Fruit fly (Drosophila melanogaster): ENCODE measurements around the gene CG18249.
A peak's percentile ranks its signal among the peaks of the same experiment; 100 is the strongest.

The CG18249 gene

DNA sequence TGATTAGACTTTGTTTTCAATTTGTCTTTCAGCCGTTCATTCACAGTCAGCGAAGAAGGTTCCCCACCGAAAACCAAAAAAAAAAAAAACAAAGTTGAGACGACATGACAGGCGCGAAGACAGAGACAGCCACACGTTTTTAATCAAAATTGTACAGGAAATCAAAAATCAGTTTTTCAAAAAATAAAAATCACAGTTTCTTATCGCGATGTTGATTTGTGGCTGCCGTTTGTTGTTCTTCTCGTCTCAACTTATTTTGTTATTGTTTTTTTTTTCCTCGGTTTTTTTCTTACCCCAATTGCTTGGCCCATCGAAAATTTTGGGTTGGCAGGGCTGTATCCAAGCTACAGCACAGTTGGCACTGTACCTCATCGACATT lies 12.7 kb upstream of the CG18249 start:
- TF ChIP-seq Ets21C (GFP tag; optimal IDR thresholded peaks at IDR 0.05) (no peak), CG6276 (GFP tag; optimal IDR thresholded peaks at IDR 0.05) (no peak), CG31627 (GFP tag; optimal IDR thresholded peaks at IDR 0.05) (no peak), dsx (GFP tag; optimal IDR thresholded peaks at IDR 0.05; ENCODE audit: poor library complexity, severe bottlenecking) (no peak), CG6854 (GFP tag; optimal IDR thresholded peaks at IDR 0.05) (no peak), Hr4 (GFP tag; optimal IDR thresholded peaks at IDR 0.05) (no peak), eg (GFP tag; IDR thresholded peaks at IDR 0.05) (no peak), achi (GFP tag; optimal IDR thresholded peaks at IDR 0.05) (no peak), CG32006 (GFP tag; optimal IDR thresholded peaks at IDR 0.05) (no peak), ss (GFP tag; optimal IDR thresholded peaks at IDR 0.05) (no peak), Eip75B (GFP tag; optimal IDR thresholded peaks at IDR 0.05) (no peak), spab (GFP tag; optimal IDR thresholded peaks at IDR 0.05) (no peak), CG3032 (tag; optimal IDR thresholded peaks at IDR 0.05) (no peak)

DNA sequence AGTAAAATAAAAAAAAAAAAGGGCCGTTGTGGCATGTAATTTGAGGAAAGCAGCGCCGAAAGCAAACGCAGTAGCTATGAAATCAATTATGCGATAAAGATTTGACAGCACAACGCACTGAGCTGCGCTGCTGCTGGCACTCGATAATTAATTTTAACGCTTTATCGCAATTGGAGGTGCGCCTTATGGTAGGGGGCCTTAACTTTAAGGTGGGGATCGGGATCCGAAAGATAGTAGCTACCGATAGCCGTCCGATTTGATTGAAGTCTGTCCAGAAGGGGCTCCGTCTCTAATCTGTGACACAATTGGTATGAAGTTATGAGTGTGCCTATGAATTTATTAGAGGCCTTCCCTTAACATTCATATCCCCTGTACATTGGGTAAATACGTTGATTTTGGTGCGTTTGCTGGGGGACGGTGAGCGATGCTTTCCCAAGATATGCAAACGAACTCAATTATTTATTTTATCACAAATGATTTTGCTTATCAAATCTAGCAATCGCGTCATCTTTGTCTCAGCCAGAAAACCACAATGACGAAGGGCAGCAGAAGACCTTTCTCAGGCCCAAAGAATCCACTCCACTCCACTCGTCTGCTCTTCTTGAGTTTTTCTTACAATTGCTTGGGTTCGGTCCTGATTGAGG lies 11.4 kb upstream of the CG18249 start:
- peak; percentile 95 for TF ChIP-seq vri (GFP tag; optimal IDR thresholded peaks at IDR 0.05)
- no peak for TF ChIP-seq CG10631 (GFP tag; optimal IDR thresholded peaks at IDR 0.05)

DNA sequence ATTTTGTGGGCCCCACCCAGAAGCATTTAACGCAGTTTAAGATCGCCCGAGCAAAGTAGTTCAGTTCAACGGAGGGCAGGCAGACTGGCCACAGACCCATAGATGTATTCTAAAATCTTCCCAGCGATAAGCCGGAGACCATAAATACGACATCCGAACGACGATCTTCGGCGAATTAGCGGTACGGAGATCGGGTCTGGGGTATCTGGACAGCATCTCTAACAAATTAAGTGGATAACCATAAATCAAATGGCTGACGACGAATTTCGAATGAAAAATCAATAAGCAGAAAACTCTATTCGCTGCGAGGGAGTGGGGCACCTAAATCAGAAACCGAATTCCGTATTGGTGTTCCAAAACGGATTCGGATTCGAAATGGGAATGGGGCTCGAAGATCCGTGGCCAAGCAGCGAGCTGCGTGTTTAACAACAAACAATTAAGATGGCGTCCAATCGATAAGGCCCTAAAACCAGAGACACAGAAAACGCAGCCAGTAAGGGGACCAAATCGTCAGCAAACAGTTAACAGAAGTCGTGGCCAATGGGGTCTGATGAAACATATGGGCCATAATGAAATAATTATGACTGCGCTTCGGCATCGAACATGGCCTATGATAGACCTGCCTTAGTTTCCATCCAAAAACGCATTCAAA lies 9.0 kb upstream of the CG18249 start:
- peak; percentile 22 for TF ChIP-seq svp (GFP tag)
- no peak for TF ChIP-seq vri (GFP tag; optimal IDR thresholded peaks at IDR 0.05)

DNA sequence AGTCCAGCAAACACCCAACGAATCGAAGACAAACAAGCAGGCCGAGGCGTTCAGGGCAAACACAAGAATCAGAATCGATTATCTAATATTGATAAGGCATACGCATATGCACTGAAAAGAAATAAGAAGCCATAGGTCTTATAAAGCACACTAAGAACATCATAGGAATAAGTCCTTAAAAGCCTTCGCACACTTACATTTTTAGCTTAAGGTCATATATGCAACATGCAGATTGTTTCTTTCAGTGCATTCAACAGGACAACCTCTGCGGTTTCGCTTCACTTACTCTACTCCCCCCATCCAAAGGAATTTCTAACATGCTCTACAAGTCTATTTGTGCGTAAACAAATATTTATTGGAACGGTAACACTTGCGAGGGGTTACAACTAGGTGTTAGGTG lies 7.4 kb upstream of the CG18249 start:
- TF ChIP-seq vri (GFP tag; optimal IDR thresholded peaks at IDR 0.05) (no peak), fkh (GFP tag; optimal IDR thresholded peaks at IDR 0.05) (peak; percentile 81)

DNA sequence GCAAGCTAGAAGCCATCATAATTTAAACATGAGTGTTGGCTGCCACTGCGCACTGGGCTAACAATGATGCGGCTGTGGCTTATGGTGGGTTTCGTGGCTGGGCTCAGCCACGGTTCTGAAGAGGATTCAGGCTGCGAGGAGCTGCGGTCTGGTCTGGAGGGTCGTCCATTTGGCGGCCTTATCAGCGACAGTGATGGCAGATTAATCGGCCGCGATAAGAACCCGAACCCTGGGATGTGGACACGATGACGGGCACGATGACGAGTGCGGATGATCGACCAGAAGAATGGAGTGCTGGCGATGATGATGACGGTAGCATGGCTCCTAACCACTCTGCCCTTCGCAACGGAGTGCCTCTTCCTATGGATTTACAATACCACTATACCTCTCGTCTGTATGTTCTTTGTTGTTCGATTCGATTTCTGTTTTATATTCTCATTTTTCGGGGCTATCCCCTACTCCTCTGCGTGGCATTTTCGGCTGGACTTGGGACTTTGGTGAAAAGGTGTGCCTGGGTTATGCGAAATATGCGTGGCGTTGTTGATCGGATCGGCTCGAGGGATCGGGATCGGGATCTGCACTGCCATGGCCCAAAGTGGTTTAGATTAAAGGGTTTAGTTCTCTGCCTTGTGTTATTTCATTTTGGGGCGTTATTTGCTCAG lies 4.3 kb upstream of the CG18249 start:
- TF ChIP-seq svp (GFP tag) (peak; percentile 55), Met (GFP tag; optimal IDR thresholded peaks at IDR 0.05) (no peak), CG6276 (GFP tag; optimal IDR thresholded peaks at IDR 0.05) (no peak)

DNA sequence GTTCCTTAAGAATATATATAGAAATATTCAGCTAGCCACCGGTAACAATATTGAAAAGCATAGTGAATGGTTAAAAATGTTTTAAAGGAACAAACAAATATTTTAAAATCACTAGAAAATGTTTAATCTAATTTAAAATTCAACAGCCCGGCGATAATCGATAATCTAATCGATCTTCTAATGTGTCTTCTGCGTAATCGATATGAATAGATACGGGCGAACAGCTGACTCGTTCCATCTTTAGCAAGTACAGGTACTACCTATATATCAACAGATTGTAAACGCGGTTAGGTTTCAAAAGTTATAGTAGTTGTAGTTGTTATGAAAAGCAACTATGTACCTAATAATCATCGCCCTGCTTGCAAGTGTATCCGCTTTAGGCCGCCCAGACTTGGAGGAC lies 2.2 kb upstream of the CG18249 start, which contains the start of gene CG7800:
CG7800 (plus strand) TSS at position 231 of the 400 bp plus-strand sequence.
- TF ChIP-seq CG15336 (GFP tag; IDR thresholded peaks at IDR 0.05): no peak
- TF ChIP-seq CG6276 (GFP tag; optimal IDR thresholded peaks at IDR 0.05): no peak
- TF ChIP-seq CG8632 (GFP tag; optimal IDR thresholded peaks at IDR 0.05): no peak
- TF ChIP-seq fd59A (GFP tag; optimal IDR thresholded peaks at IDR 0.05): no peak
- TF ChIP-seq CG9139 (GFP tag; optimal IDR thresholded peaks at IDR 0.05): no peak
- no peak for TF ChIP-seq fkh (GFP tag; optimal IDR thresholded peaks at IDR 0.05)
- TF ChIP-seq CG3032 (tag; optimal IDR thresholded peaks at IDR 0.05): no peak
- no peak for TF ChIP-seq Ets96B (tag; optimal IDR thresholded peaks at IDR 0.05)
- no peak for TF ChIP-seq Ets21C (GFP tag; optimal IDR thresholded peaks at IDR 0.05)
- TF ChIP-seq Gug (GFP tag; IDR thresholded peaks at IDR 0.05): no peak
- no peak for TF ChIP-seq svp (GFP tag)
- TF ChIP-seq CG10631 (GFP tag; optimal IDR thresholded peaks at IDR 0.05): no peak
- no peak for TF ChIP-seq ss (GFP tag; optimal IDR thresholded peaks at IDR 0.05)
- TF ChIP-seq CG34406 (GFP tag; optimal IDR thresholded peaks at IDR 0.05): no peak
- TF ChIP-seq Eip93F (GFP tag; optimal IDR thresholded peaks at IDR 0.05): no peak
- no peak for TF ChIP-seq dsx (GFP tag; optimal IDR thresholded peaks at IDR 0.05; ENCODE audit: poor library complexity, severe bottlenecking)
- TF ChIP-seq Eip78C (GFP tag): no peak
- no peak for TF ChIP-seq CG6792 (GFP tag; optimal IDR thresholded peaks at IDR 0.05)
- TF ChIP-seq Sox14 (GFP tag; optimal IDR thresholded peaks at IDR 0.05): no peak

Measured in whole organism, prepupa.